Worm (Caenorhabditis elegans) whole organism, L4 larva: ENCODE data around the gene srg-10.
A peak's percentile ranks its signal among the peaks of the same experiment; 100 is the strongest.

ENCODE experiments used
- Y48G9A.11 ChIP-seq: fragments of 200-800 bp; sonication (Bioruptor generic); IDR thresholded peaks from 2 replicates; pipeline ENCODE4 v1.3.6; 2022; ENCODE audit warnings: missing genetic modification reagents, missing genetic modification characterization, missing compliant biosample characterization
- aha-1 ChIP-seq: fragments of 150-350 bp; peaks from one replicate; lab custom pipeline; 2014; ENCODE audit warnings: missing biosample characterization, missing genetic modification characterization
- arid-1 ChIP-seq: fragments of 200-800 bp; sonication (Bioruptor generic); conservative IDR thresholded peaks from 2 replicates; pipeline ENCODE4 v1.3.6; 2022; ENCODE audit warnings: missing genetic modification reagents, missing genetic modification characterization, missing compliant biosample characterization
- ceh-20 ChIP-seq: fragments of 200-800 bp; sonication (Bioruptor generic); IDR thresholded peaks from 2 replicates; pipeline ENCODE4 v1.3.6; 2022; ENCODE audit warnings: missing genetic modification reagents, missing genetic modification characterization, missing compliant biosample characterization
- ctbp-1 ChIP-seq: fragments of 200-800 bp; sonication (Bioruptor generic); IDR thresholded peaks from 2 replicates; pipeline ENCODE4 v1.3.6; 2022; ENCODE audit warnings: missing genetic modification reagents, missing genetic modification characterization, missing compliant biosample characterization
- fkh-10 ChIP-seq: fragments of 150-350 bp; optimal IDR thresholded peaks from 2 replicates; lab custom pipeline; 2014; ENCODE audit warnings: missing biosample characterization, missing genetic modification reagents, missing genetic modification characterization
- hmg-1.1 ChIP-seq: fragments of 200-800 bp; sonication (Bioruptor generic); IDR thresholded peaks from 2 replicates; pipeline ENCODE4 v1.3.6; 2022; ENCODE audit warnings: missing genetic modification reagents, missing genetic modification characterization, missing compliant biosample characterization
- lsy-2 ChIP-seq, 2 experiments: fragments of 150-350 bp in 1 of 2; sonication (generic microtip) in 1 of 2; optimal IDR thresholded peaks; 2 replicates each; lab custom pipeline; 2014 to 2017; ENCODE audit warnings: missing biosample characterization in 2 of 2, missing genetic modification characterization in 2 of 2
- mep-1 ChIP-seq: fragments of 150-350 bp; sonication (generic microtip); optimal IDR thresholded peaks from 3 replicates; lab custom pipeline; 2014; ENCODE audit warnings: missing biosample characterization, missing genetic modification characterization
- nhr-11 ChIP-seq: fragments of 150-350 bp; optimal IDR thresholded peaks from 2 replicates; lab custom pipeline; 2014; ENCODE audit warnings: missing biosample characterization, missing genetic modification characterization
- rbr-2 ChIP-seq: sonication (generic microtip); optimal IDR thresholded peaks from 2 replicates; lab custom pipeline; 2016; ENCODE audit warnings: missing genotype, missing genetic modification characterization, missing compliant biosample characterization
- unc-62 ChIP-seq, 3 experiments: fragments of 150-350 bp in 1 of 3; sonication (generic microtip); optimal IDR thresholded peaks in 2 of 3; peaks in 1 of 3; 1 replicate in 1 of 3; 2 replicates in 2 of 3; lab custom pipeline; 2014 to 2017; ENCODE audit warnings: missing biosample characterization in 3 of 3, missing genetic modification characterization in 3 of 3, missing genetic modification reagents in 3 of 3, missing genotype in 1 of 3
- zip-2 ChIP-seq: fragments of 150-350 bp; optimal IDR thresholded peaks from 2 replicates; lab custom pipeline; 2014; ENCODE audit warnings: missing biosample characterization, missing genetic modification characterization

The srg-10 gene

DNA sequence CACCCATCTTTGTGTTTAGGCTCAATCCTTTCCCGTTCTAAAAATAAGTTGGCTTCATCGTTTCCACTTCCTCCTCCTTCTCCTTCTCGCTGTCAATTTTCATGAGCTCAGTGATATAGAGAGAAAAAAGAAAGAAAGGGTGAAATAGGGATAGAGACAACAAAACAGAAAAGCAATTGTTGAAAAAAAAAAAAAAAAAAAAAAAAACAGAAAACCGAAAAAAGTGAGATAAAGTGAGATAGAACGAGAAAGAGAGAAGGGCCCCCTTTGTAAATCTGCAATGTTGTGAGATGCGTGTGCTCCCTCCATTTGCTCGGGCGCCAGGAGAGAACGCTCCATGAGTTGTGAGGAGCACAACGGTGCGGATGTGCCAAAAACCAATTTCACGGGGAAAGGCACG is 46.4 kb downstream of the srg-10 start:
- TF ChIP-seq ceh-20 (GFP tag; lab: Robert Waterston, UW), result peak; percentile 52; the same call in 1 of the 2 replicates
- TF ChIP-seq mep-1 (tag; lab: Kevin White, UChicago), result peak; percentile 42
- no peak for TF ChIP-seq zip-2 (tag; lab: Kevin White, UChicago)
- no peak for TF ChIP-seq Y48G9A.11 (GFP tag; lab: Robert Waterston, UW)
- peak; percentile 4 for TF ChIP-seq nhr-11 (tag; lab: Kevin White, UChicago)
- peak in 1 of 2 experiments; percentile 34 for TF ChIP-seq lsy-2 (tag; optimal IDR thresholded peaks at IDR 0.05; lab: Kevin White, UChicago)
- peak; percentile 21 for TF ChIP-seq rbr-2 (tag; lab: Kevin White, UChicago)
- TF ChIP-seq fkh-10 (GFP tag; lab: Kevin White, UChicago), result peak; percentile 45
- TF ChIP-seq hmg-1.1, result 0 out of 2 replicates have a peak, but pooled peaks have one; percentile 16
- TF ChIP-seq unc-62 (GFP tag; optimal IDR thresholded peaks at IDR 0.05 in 1 of 2; lab: Kevin White, UChicago), result peak in 1 of 2 experiments; percentile 70
- no peak for TF ChIP-seq unc-62 (tag; optimal IDR thresholded peaks at IDR 0.05; lab: Kevin White, UChicago)
- no peak for TF ChIP-seq arid-1 (GFP tag; lab: Robert Waterston, UW)
- TF ChIP-seq aha-1 (tag; lab: Kevin White, UChicago), result peak; percentile 50
- TF ChIP-seq ctbp-1, result peak; percentile 67; the same call in 1 of the 2 replicates
